Worm (Caenorhabditis elegans) whole organism, L4/young adult: ENCODE data around the gene ttr-1.

Source experiments
- W03F9.2 ChIP-seq: fragments of 150-350 bp; optimal IDR thresholded peaks from 2 replicates; lab custom pipeline; 2014; ENCODE audit warnings: missing biosample characterization, missing genetic modification characterization
- dao-5 ChIP-seq: sonication (generic microtip); optimal IDR thresholded peaks from 2 replicates; lab custom pipeline; 2016; ENCODE audit warnings: missing genotype, missing genetic modification characterization, moderate library complexity, missing compliant biosample characterization
- him-1 ChIP-seq: sonication (generic microtip); optimal IDR thresholded peaks from 2 replicates; lab custom pipeline; 2016; ENCODE audit warnings: missing genotype, missing genetic modification reagents, missing genetic modification characterization, missing compliant biosample characterization

DNA sequence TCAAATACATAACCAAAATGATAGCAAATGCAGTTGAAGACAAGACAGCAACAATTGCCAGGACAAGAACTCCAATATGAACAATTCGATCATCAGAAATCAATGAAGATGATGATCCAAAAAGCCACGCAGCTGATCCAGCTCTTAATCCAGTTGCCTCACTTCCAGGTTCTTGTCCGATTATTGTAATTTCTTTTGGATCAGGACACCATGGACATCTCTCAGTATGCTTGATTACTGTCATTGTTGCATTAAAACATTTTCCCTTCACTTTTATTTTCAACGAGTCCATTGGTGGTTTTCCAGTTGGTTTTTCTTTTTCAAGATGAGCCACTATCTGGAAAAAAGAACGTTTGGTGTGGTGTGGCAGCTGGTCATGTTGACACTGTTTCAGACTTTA lies 35.5 kb downstream of the ttr-1 start:
- TF ChIP-seq W03F9.2 (tag; lab: Kevin White, UChicago): no peak
- TF ChIP-seq him-1: no peak
- no peak for TF ChIP-seq dao-5
